Fruit fly (Drosophila melanogaster): ENCODE results near the gene CG31296.

DNA sequence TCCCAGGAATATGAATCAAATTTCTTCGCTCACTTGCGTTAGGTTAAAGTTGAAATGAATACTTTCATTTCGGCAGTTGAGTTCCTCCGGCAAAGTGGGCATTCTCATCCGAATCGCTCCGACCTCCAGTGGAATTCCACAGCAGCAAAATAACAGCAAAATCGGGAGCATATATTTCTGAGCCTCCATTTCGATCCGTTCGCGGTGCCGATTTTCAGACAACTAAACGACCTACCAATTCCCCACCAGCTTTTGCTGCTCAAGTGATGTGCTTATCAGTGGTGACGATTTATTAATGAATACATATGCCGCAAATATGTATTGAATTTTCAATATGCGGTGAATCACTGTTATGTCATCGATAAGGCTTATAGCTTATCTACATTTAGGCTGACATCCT is 22.6 kb downstream of the CG31296 start, which contains the start of gene CG44014:
- no peak for TF ChIP-seq pan (optimal IDR thresholded peaks at IDR 0.05)
- no peak for TF ChIP-seq Dfd (GFP tag; optimal IDR thresholded peaks at IDR 0.05)
- no peak for TF ChIP-seq Hr78 (GFP tag; optimal IDR thresholded peaks at IDR 0.05)
- no peak for TF ChIP-seq Myc (optimal IDR thresholded peaks at IDR 0.05)
- no peak for TF ChIP-seq ey (GFP tag; optimal IDR thresholded peaks at IDR 0.05)
- TF ChIP-seq dl (GFP tag; optimal IDR thresholded peaks at IDR 0.05; ENCODE audit: insufficient read depth in 1 of 2, partially characterized antibody in 2 of 2), result no peak
- no peak for TF ChIP-seq OdsH (GFP tag; optimal IDR thresholded peaks at IDR 0.05)
